Worm (Caenorhabditis elegans) whole organism, young adult: Measurements from ENCODE around the gene C55B6.1.
A peak's percentile ranks its signal among the peaks of the same experiment; 100 is the strongest.

Experiments used
- C17E4.6 ChIP-seq: fragments of 200-800 bp; sonication (Bioruptor generic); IDR thresholded peaks from 2 replicates; pipeline ENCODE4 v1.3.6; 2022; ENCODE audit warnings: missing genetic modification reagents, missing genetic modification characterization, missing compliant biosample characterization
- F49E8.2 ChIP-seq: sonication (generic microtip); optimal IDR thresholded peaks from 3 replicates; lab custom pipeline; 2017; ENCODE audit warnings: missing genetic modification characterization, mild to moderate bottlenecking, missing compliant biosample characterization, antibody characterized with exemption, moderate library complexity; ENCODE audit not compliant: insufficient read depth
- F52B5.7 ChIP-seq: sonication (generic microtip); optimal IDR thresholded peaks from 2 replicates; lab custom pipeline; 2016; ENCODE audit warnings: mild to moderate bottlenecking, missing genetic modification characterization, missing compliant biosample characterization
- T07F8.4 ChIP-seq: sonication (generic microtip); optimal IDR thresholded peaks from 2 replicates; lab custom pipeline; 2016; ENCODE audit warnings: mild to moderate bottlenecking, missing genetic modification characterization, moderate library complexity, missing compliant biosample characterization
- T26A5.8 ChIP-seq: sonication (generic microtip); optimal IDR thresholded peaks from 2 replicates; lab custom pipeline; 2016; ENCODE audit warnings: missing genetic modification characterization, missing compliant biosample characterization
- Y53F4B.3 ChIP-seq: fragments of 200-800 bp; sonication (Bioruptor generic); IDR thresholded peaks from 2 replicates; pipeline ENCODE4 v1.3.6; 2022; ENCODE audit warnings: missing genetic modification reagents, missing genetic modification characterization, missing compliant biosample characterization
- Y56A3A.18 ChIP-seq: fragments of 200-800 bp; sonication (Bioruptor generic); IDR thresholded peaks from 2 replicates; pipeline ENCODE4 v1.3.6; 2022; ENCODE audit warnings: missing genetic modification reagents, missing genetic modification characterization, missing compliant biosample characterization
- Y79H2A.3 ChIP-seq: fragments of 200-800 bp; sonication (Bioruptor generic); conservative IDR thresholded peaks from 2 replicates; pipeline ENCODE4 v1.3.6; 2022; ENCODE audit warnings: missing genetic modification reagents, missing genetic modification characterization, missing compliant biosample characterization
- Y95B8A.8 ChIP-seq: fragments of 200-800 bp; sonication (Bioruptor generic); IDR thresholded peaks from 2 replicates; pipeline ENCODE4 v1.3.6; 2022; ENCODE audit warnings: missing genetic modification reagents, missing genetic modification characterization, missing compliant biosample characterization
- ZK185.1 ChIP-seq: sonication (generic microtip); optimal IDR thresholded peaks from 2 replicates; lab custom pipeline; 2016; ENCODE audit warnings: mild to moderate bottlenecking, missing genetic modification characterization, missing compliant biosample characterization; ENCODE audit not compliant: poor library complexity, severe bottlenecking
- aptf-3 ChIP-seq: fragments of 200-800 bp; sonication (Bioruptor generic); IDR thresholded peaks from 2 replicates; pipeline ENCODE4 v1.3.6; 2022; ENCODE audit warnings: missing genetic modification characterization, missing compliant biosample characterization
- attf-5 ChIP-seq: fragments of 200-800 bp; sonication (Bioruptor generic); optimal IDR thresholded peaks from 2 replicates; lab custom pipeline; 2018; ENCODE audit warnings: mild to moderate bottlenecking, missing genetic modification characterization, missing compliant biosample characterization
- bed-1 ChIP-seq: fragments of 200-800 bp; sonication (Bioruptor generic); IDR thresholded peaks from 2 replicates; pipeline ENCODE4 v1.3.6; 2022; ENCODE audit warnings: missing genetic modification reagents, missing genetic modification characterization, missing compliant biosample characterization
- ceh-58 ChIP-seq: fragments of 200-800 bp; sonication (Bioruptor generic); IDR thresholded peaks from 2 replicates; pipeline ENCODE4 v1.3.6; 2022; ENCODE audit warnings: missing genetic modification characterization, missing compliant biosample characterization
- ceh-91 ChIP-seq: fragments of 200-800 bp; sonication (Bioruptor generic); IDR thresholded peaks from 2 replicates; pipeline ENCODE4 v1.3.6; 2022; ENCODE audit warnings: missing genetic modification reagents, missing genetic modification characterization, missing compliant biosample characterization
- dpff-1 ChIP-seq: sonication (generic microtip); optimal IDR thresholded peaks from 2 replicates; lab custom pipeline; 2017; ENCODE audit warnings: mild to moderate bottlenecking, missing genetic modification characterization, missing compliant biosample characterization
- egl-18 ChIP-seq: fragments of 200-800 bp; sonication (Bioruptor generic); IDR thresholded peaks from 2 replicates; pipeline ENCODE4 v1.3.6; 2022; ENCODE audit warnings: missing genetic modification reagents, missing genetic modification characterization, missing compliant biosample characterization
- ekl-4 ChIP-seq: fragments of 200-800 bp; sonication (Bioruptor generic); IDR thresholded peaks from 2 replicates; pipeline ENCODE4 v1.3.6; 2022; ENCODE audit warnings: missing genetic modification reagents, missing genetic modification characterization, missing compliant biosample characterization
- hlh-12 ChIP-seq: sonication (generic microtip); optimal IDR thresholded peaks from 2 replicates; lab custom pipeline; 2016; ENCODE audit warnings: missing genetic modification characterization, missing compliant biosample characterization
- hmg-1.2 ChIP-seq: fragments of 200-800 bp; sonication (Bioruptor generic); IDR thresholded peaks from 2 replicates; pipeline ENCODE4 v1.3.6; 2022; ENCODE audit warnings: missing genetic modification reagents, missing genetic modification characterization, missing compliant biosample characterization
- hmg-20 ChIP-seq: fragments of 200-800 bp; sonication (Bioruptor generic); IDR thresholded peaks from 2 replicates; pipeline ENCODE4 v1.3.6; 2022; ENCODE audit warnings: missing genetic modification reagents, missing genetic modification characterization, missing compliant biosample characterization
- hrde-1 ChIP-seq: sonication (generic microtip); optimal IDR thresholded peaks from 2 replicates; lab custom pipeline; 2016; ENCODE audit warnings: missing genetic modification characterization, mild to moderate bottlenecking, missing compliant biosample characterization, moderate library complexity, missing genotype, missing genetic modification reagents, borderline replicate concordance
- lag-1 ChIP-seq: fragments of 200-800 bp; sonication (Bioruptor generic); IDR thresholded peaks from 2 replicates; pipeline ENCODE4 v1.3.6; 2022; ENCODE audit warnings: missing genetic modification reagents, missing genetic modification characterization, missing compliant biosample characterization
- let-607 ChIP-seq, 2 experiments: fragments of 200-800 bp in 1 of 2; sonication (Bioruptor generic) in 1 of 2; sonication (generic microtip) in 1 of 2; optimal IDR thresholded peaks; 2 replicates each; lab custom pipeline; 2016 to 2018; ENCODE audit warnings: mild to moderate bottlenecking in 2 of 2, missing compliant biosample characterization in 2 of 2, missing genetic modification characterization in 2 of 2, moderate library complexity in 2 of 2, missing genotype in 1 of 2
- lin-40 ChIP-seq: sonication (generic microtip); optimal IDR thresholded peaks from 2 replicates; lab custom pipeline; 2016; ENCODE audit warnings: missing genetic modification characterization, mild to moderate bottlenecking, missing compliant biosample characterization, missing genotype, missing genetic modification reagents
- lir-1 ChIP-seq: fragments of 200-800 bp; sonication (Bioruptor generic); conservative IDR thresholded peaks from 2 replicates; pipeline ENCODE4 v1.3.6; 2022; ENCODE audit warnings: missing genetic modification reagents, missing genetic modification characterization, missing compliant biosample characterization
- madf-6 ChIP-seq: fragments of 200-800 bp; sonication (Bioruptor generic); IDR thresholded peaks from 2 replicates; pipeline ENCODE4 v1.3.6; 2022; ENCODE audit warnings: missing genetic modification reagents, missing genetic modification characterization, missing compliant biosample characterization
- madf-8 ChIP-seq: fragments of 200-800 bp; sonication (Bioruptor generic); conservative IDR thresholded peaks from 2 replicates; pipeline ENCODE4 v1.3.6; 2022; ENCODE audit warnings: missing genetic modification reagents, missing genetic modification characterization, missing compliant biosample characterization
- nfya-1 ChIP-seq: sonication (generic microtip); optimal IDR thresholded peaks from 2 replicates; lab custom pipeline; 2017; ENCODE audit warnings: antibody characterized with exemption, missing compliant biosample characterization, missing genetic modification characterization, borderline replicate concordance; ENCODE audit not compliant: insufficient read depth
- nhr-80 ChIP-seq: sonication (generic microtip); optimal IDR thresholded peaks from 2 replicates; lab custom pipeline; 2016; ENCODE audit warnings: missing genetic modification characterization, missing compliant biosample characterization
- nhr-90 ChIP-seq: sonication (generic microtip); optimal IDR thresholded peaks from 2 replicates; lab custom pipeline; 2016; ENCODE audit warnings: missing genotype, mild to moderate bottlenecking, missing genetic modification characterization, missing compliant biosample characterization
- pha-4 ChIP-seq: fragments of 150-350 bp; sonication (generic microtip); optimal IDR thresholded peaks from 2 replicates; lab custom pipeline; 2014; ENCODE audit warnings: missing biosample characterization, missing genetic modification reagents, missing genetic modification characterization
- rec-8 ChIP-seq, 2 experiments: sonication (generic microtip); optimal IDR thresholded peaks; 2 replicates each; lab custom pipeline; 2016; ENCODE audit warnings: mild to moderate bottlenecking in 2 of 2, missing genetic modification characterization in 2 of 2, missing genetic modification reagents in 2 of 2, missing genotype in 2 of 2, missing biosample characterization in 1 of 2, missing compliant biosample characterization in 1 of 2, moderate library complexity in 1 of 2
- rpc-1 ChIP-seq, 2 experiments: fragments of 150-350 bp in 1 of 2; sonication (generic microtip) in 1 of 2; optimal IDR thresholded peaks; 2 replicates each; lab custom pipeline; 2014 to 2018; ENCODE audit warnings: missing biosample characterization in 1 of 2, missing genetic modification characterization in 1 of 2, missing genetic modification reagents in 1 of 2, missing genotype in 1 of 2
- sdz-38 ChIP-seq: sonication (generic microtip); optimal IDR thresholded peaks from 2 replicates; lab custom pipeline; 2016; ENCODE audit warnings: missing genotype, missing genetic modification characterization, missing compliant biosample characterization
- sea-2 ChIP-seq: fragments of 200-800 bp; sonication (Bioruptor generic); IDR thresholded peaks from 2 replicates; pipeline ENCODE4 v1.3.6; 2022; ENCODE audit warnings: missing genetic modification characterization, missing compliant biosample characterization
- snpc-1.1 ChIP-seq: sonication (generic microtip); optimal IDR thresholded peaks from 2 replicates; lab custom pipeline; 2017; ENCODE audit warnings: missing genetic modification characterization, mild to moderate bottlenecking, missing compliant biosample characterization, antibody characterized with exemption, moderate library complexity, missing genotype, missing genetic modification reagents; ENCODE audit not compliant: insufficient read depth
- somi-1 ChIP-seq: fragments of 200-800 bp; sonication (Bioruptor generic); optimal IDR thresholded peaks from 2 replicates; lab custom pipeline; 2018; ENCODE audit warnings: mild to moderate bottlenecking, missing genetic modification characterization, missing compliant biosample characterization
- unc-62 ChIP-seq: fragments of 150-350 bp; optimal IDR thresholded peaks from 2 replicates; lab custom pipeline; 2014; ENCODE audit warnings: missing biosample characterization, missing genetic modification reagents, missing genetic modification characterization
- xnd-1 ChIP-seq: sonication (generic microtip); optimal IDR thresholded peaks from 2 replicates; lab custom pipeline; 2016; ENCODE audit warnings: missing genotype, missing genetic modification reagents, missing genetic modification characterization, missing compliant biosample characterization
- zfh-2 ChIP-seq: fragments of 200-800 bp; sonication (Bioruptor generic); conservative IDR thresholded peaks from 2 replicates; pipeline ENCODE4 v1.3.6; 2022; ENCODE audit warnings: missing genetic modification reagents, missing genetic modification characterization, missing compliant biosample characterization
- zim-3 ChIP-seq: sonication (generic microtip); optimal IDR thresholded peaks from 2 replicates; lab custom pipeline; 2017; ENCODE audit warnings: mild to moderate bottlenecking, missing genetic modification characterization, moderate library complexity, missing compliant biosample characterization

The C55B6.1 gene

ce11 chrX:7181627-7182026 is 18.5 kb upstream of the C55B6.1 start (continued):
- TF ChIP-seq egl-18 (GFP tag; lab: Robert Waterston, UW) (0 out of 2 replicates have a peak, but pooled peaks have one; percentile 54), nhr-80 (tag; lab: Kevin White, UChicago) (peak; percentile 92), F49E8.2 (no peak), lir-1 (GFP tag; lab: Robert Waterston, UW) (peak; percentile 72), Y56A3A.18 (GFP tag; lab: Robert Waterston, UW) (peak; percentile 97), T07F8.4 (tag; lab: Kevin White, UChicago) (peak; percentile 26)

ce11 chrX:7187602-7188001 is 12.6 kb upstream of the C55B6.1 start, which contains the start of gene C55B6.4:
TSS of gene C55B6.4 (minus strand) at chrX:7187702.
- TF ChIP-seq zim-3 (tag; lab: Kevin White, UChicago) = no peak
- no peak for TF ChIP-seq ZK185.1
- TF ChIP-seq unc-62 (GFP tag; lab: Kevin White, UChicago) = no peak
- TF ChIP-seq nfya-1 (tag; lab: Kevin White, UChicago) = no peak
- no peak for TF ChIP-seq lin-40
- no peak for TF ChIP-seq hrde-1 (tag; lab: Kevin White, UChicago)
- TF ChIP-seq hmg-1.2 = no peak
- TF ChIP-seq aptf-3 = no peak
- no peak for TF ChIP-seq sdz-38
- TF ChIP-seq snpc-1.1 = no peak
- TF ChIP-seq F52B5.7 (tag; lab: Kevin White, UChicago) = no peak

ce11 chrX:7191882-7192281 is 8.3 kb upstream of the C55B6.1 start, which contains the start of gene C55B6.7:
TSS of gene C55B6.7 (minus strand) at chrX:7191982.
- TF ChIP-seq lag-1 = no peak
- no peak for TF ChIP-seq bed-1 (GFP tag; lab: Robert Waterston, UW)
- TF ChIP-seq ceh-91 (GFP tag; lab: Robert Waterston, UW) = no peak
- no peak for TF ChIP-seq sea-2 (GFP tag; lab: Robert Waterston, UW)
- TF ChIP-seq hmg-20 (GFP tag; lab: Robert Waterston, UW) = no peak
- TF ChIP-seq unc-62 (GFP tag; lab: Kevin White, UChicago) = no peak
- TF ChIP-seq T07F8.4 (tag; lab: Kevin White, UChicago) = no peak
- no peak for TF ChIP-seq zfh-2 (GFP tag; lab: Robert Waterston, UW)
- no peak for TF ChIP-seq attf-5 (GFP tag; lab: Kevin White, UChicago)
- no peak for TF ChIP-seq hlh-12 (tag; lab: Kevin White, UChicago)
- TF ChIP-seq somi-1 (GFP tag; lab: Kevin White, UChicago) = no peak
- no peak for TF ChIP-seq Y79H2A.3 (GFP tag; lab: Robert Waterston, UW)
- TF ChIP-seq xnd-1 (tag; lab: Kevin White, UChicago) = no peak
- TF ChIP-seq C17E4.6 (GFP tag; lab: Robert Waterston, UW) = no peak
- TF ChIP-seq madf-8 (GFP tag; lab: Robert Waterston, UW) = no peak
- TF ChIP-seq hmg-1.2 = no peak
- no peak for TF ChIP-seq dpff-1 (tag; lab: Kevin White, UChicago)
- TF ChIP-seq Y95B8A.8 = no peak
- TF ChIP-seq ekl-4 (GFP tag; lab: Robert Waterston, UW) = no peak

- TF ChIP-seq rec-8 (tag; optimal IDR thresholded peaks at IDR 0.05; lab: Kevin White, UChicago) = no peak
- no peak for TF ChIP-seq Y79H2A.3 (GFP tag; lab: Robert Waterston, UW)
- TF ChIP-seq attf-5 (GFP tag; lab: Kevin White, UChicago) = peak; percentile 49
- TF ChIP-seq madf-6 (GFP tag; lab: Robert Waterston, UW) = no peak
- TF ChIP-seq T26A5.8 (tag; lab: Kevin White, UChicago) = no peak
- TF ChIP-seq ceh-58 (GFP tag; lab: Robert Waterston, UW) = no peak
- TF ChIP-seq Y95B8A.8 = no peak
- TF ChIP-seq Y56A3A.18 (GFP tag; lab: Robert Waterston, UW) = no peak
- TF ChIP-seq let-607 (tag; optimal IDR thresholded peaks at IDR 0.05; lab: Kevin White, UChicago) = peak; percentile 81 to 86
- TF ChIP-seq ZK185.1 = no peak
- no peak for TF ChIP-seq pha-4 (tag; lab: Kevin White, UChicago)
- no peak for TF ChIP-seq zim-3 (tag; lab: Kevin White, UChicago)
- TF ChIP-seq Y53F4B.3 (GFP tag; lab: Robert Waterston, UW) = no peak
- TF ChIP-seq nhr-90 (tag; lab: Kevin White, UChicago) = no peak
- no peak for TF ChIP-seq rpc-1 (optimal IDR thresholded peaks at IDR 0.05; lab: Kevin White, UChicago)
- no peak for TF ChIP-seq rpc-1 (tag; optimal IDR thresholded peaks at IDR 0.05; lab: Kevin White, UChicago)
Observed at ce11 chrX:7193894-7194614, 6.1 kb upstream of the C55B6.1 start, which contains the start of gene dnj-7. TSS of gene dnj-7 (plus strand) at chrX:7194564.
